Fruit fly (Drosophila melanogaster) whole organism, prepupa: ENCODE measurements around the gene Chro.

Experiments used
- CG10669 ChIP-seq: fragments of 200-800 bp; sonication (Bioruptor generic); optimal IDR thresholded peaks from 3 replicates; lab custom pipeline; 2018; ENCODE audit warnings: missing biosample characterization, mild to moderate bottlenecking, missing genetic modification characterization, moderate library complexity
- CG11902 ChIP-seq: fragments of 200-800 bp; sonication (Bioruptor generic); optimal IDR thresholded peaks from 3 replicates; lab custom pipeline; 2016; ENCODE audit warnings: missing biosample characterization, missing genetic modification characterization
- CG15336 ChIP-seq: fragments of 200-800 bp; sonication (Bioruptor generic); IDR thresholded peaks from 2 replicates; pipeline ENCODE4 v1.3.6; 2022; ENCODE audit warnings: missing biosample characterization, missing genetic modification characterization
- CG1621 ChIP-seq: fragments of 200-800 bp; sonication (Bioruptor generic); optimal IDR thresholded peaks from 3 replicates; lab custom pipeline; 2018; ENCODE audit warnings: missing biosample characterization, mild to moderate bottlenecking, missing genetic modification characterization
- CG31627 ChIP-seq: fragments of 200-800 bp; sonication (Bioruptor generic); optimal IDR thresholded peaks from 3 replicates; lab custom pipeline; 2016; ENCODE audit warnings: missing biosample characterization, missing genetic modification characterization
- CG34406 ChIP-seq: fragments of 200-800 bp; sonication (Bioruptor generic); optimal IDR thresholded peaks from 3 replicates; lab custom pipeline; 2016; ENCODE audit warnings: missing biosample characterization, missing genetic modification characterization
- CG3919 ChIP-seq: fragments of 200-800 bp; sonication (Bioruptor generic); optimal IDR thresholded peaks from 3 replicates; lab custom pipeline; 2016; ENCODE audit warnings: missing biosample characterization, missing genetic modification characterization
- CG4318 ChIP-seq: fragments of 200-800 bp; sonication (Bioruptor generic); optimal IDR thresholded peaks from 3 replicates; lab custom pipeline; 2017; ENCODE audit warnings: missing biosample characterization, mild to moderate bottlenecking, missing genetic modification characterization
- CG6163 ChIP-seq: fragments of 200-800 bp; sonication (Bioruptor generic); IDR thresholded peaks from 3 replicates; pipeline ENCODE4 v1.3.6; 2022; ENCODE audit warnings: missing biosample characterization, missing genetic modification characterization
- CG6276 ChIP-seq: fragments of 200-800 bp; sonication (Bioruptor generic); optimal IDR thresholded peaks from 2 replicates; lab custom pipeline; 2017; ENCODE audit warnings: missing biosample characterization, mild to moderate bottlenecking, missing genetic modification characterization
- CG6792 ChIP-seq: fragments of 200-800 bp; sonication (Bioruptor generic); optimal IDR thresholded peaks from 3 replicates; lab custom pipeline; 2016; ENCODE audit warnings: missing biosample characterization, missing genetic modification characterization
- CG6808 ChIP-seq: fragments of 200-800 bp; sonication (Bioruptor generic); optimal IDR thresholded peaks from 3 replicates; lab custom pipeline; 2017; ENCODE audit warnings: missing biosample characterization, missing genetic modification characterization, mild to moderate bottlenecking, moderate library complexity, missing genetic modification reagents
- CG6854 ChIP-seq: fragments of 200-800 bp; sonication (Bioruptor generic); optimal IDR thresholded peaks from 2 replicates; lab custom pipeline; 2017; ENCODE audit warnings: missing biosample characterization, mild to moderate bottlenecking, missing genetic modification characterization
- CG7368 ChIP-seq: fragments of 200-800 bp; sonication (Bioruptor generic); optimal IDR thresholded peaks from 3 replicates; lab custom pipeline; 2016; ENCODE audit warnings: missing biosample characterization, missing genetic modification characterization
- CG8119 ChIP-seq: fragments of 200-800 bp; sonication (Bioruptor generic); IDR thresholded peaks from 3 replicates; pipeline ENCODE4 v1.3.6; 2022; ENCODE audit warnings: missing biosample characterization, missing genetic modification characterization
- CG8319 ChIP-seq: fragments of 200-800 bp; sonication (Bioruptor generic); optimal IDR thresholded peaks from 3 replicates; lab custom pipeline; 2016; ENCODE audit warnings: missing biosample characterization, missing genetic modification characterization
- CG8632 ChIP-seq: fragments of 200-800 bp; sonication (Bioruptor generic); optimal IDR thresholded peaks from 3 replicates; lab custom pipeline; 2016; ENCODE audit warnings: missing biosample characterization, missing genetic modification characterization
- Eip75B ChIP-seq: fragments of 200-800 bp; sonication (Bioruptor generic); optimal IDR thresholded peaks from 3 replicates; lab custom pipeline; 2016; ENCODE audit warnings: missing biosample characterization, missing genetic modification characterization
- Eip78C ChIP-seq: fragments of 200-800 bp; sonication (Bioruptor generic); peaks from one replicate; lab custom pipeline; 2016; ENCODE audit warnings: missing biosample characterization, missing genetic modification characterization
- Eip93F ChIP-seq: fragments of 200-800 bp; sonication (Bioruptor generic); optimal IDR thresholded peaks from 2 replicates; lab custom pipeline; 2016; ENCODE audit warnings: missing biosample characterization, mild to moderate bottlenecking, missing genetic modification characterization
- Ets96B ChIP-seq: fragments of 200-800 bp; optimal IDR thresholded peaks from 2 replicates; lab custom pipeline; 2019; ENCODE audit warnings: missing biosample characterization, mild to moderate bottlenecking, missing genetic modification characterization, moderate library complexity
- Gug ChIP-seq: fragments of 200-800 bp; sonication (Bioruptor generic); IDR thresholded peaks from 2 replicates; pipeline ENCODE4 v1.3.6; 2022; ENCODE audit warnings: missing biosample characterization, missing genetic modification characterization
- Hr38 ChIP-seq: sonication (Bioruptor generic); optimal IDR thresholded peaks from 2 replicates; lab custom pipeline; 2016; ENCODE audit warnings: missing biosample characterization, missing genetic modification characterization
- Hr39 ChIP-seq: fragments of 200-800 bp; sonication (Bioruptor generic); optimal IDR thresholded peaks from 2 replicates; lab custom pipeline; 2016; ENCODE audit warnings: missing biosample characterization, missing genetic modification characterization
- Hr4 ChIP-seq: fragments of 200-800 bp; sonication (Bioruptor generic); optimal IDR thresholded peaks from 3 replicates; lab custom pipeline; 2016; ENCODE audit warnings: missing biosample characterization, missing genetic modification characterization
- Lpt ChIP-seq: fragments of 200-800 bp; sonication (Bioruptor generic); optimal IDR thresholded peaks from 3 replicates; lab custom pipeline; 2016; ENCODE audit warnings: missing biosample characterization, missing genetic modification characterization
- OdsH ChIP-seq: fragments of 200-800 bp; sonication (Bioruptor generic); optimal IDR thresholded peaks from 3 replicates; lab custom pipeline; 2016; ENCODE audit warnings: missing biosample characterization, missing genetic modification characterization
- Smox ChIP-seq: fragments of 200-800 bp; sonication (Bioruptor generic); optimal IDR thresholded peaks from 3 replicates; lab custom pipeline; 2016; ENCODE audit warnings: missing biosample characterization, missing genetic modification characterization
- Sox102F ChIP-seq: fragments of 200-800 bp; sonication (Bioruptor generic); optimal IDR thresholded peaks from 2 replicates; lab custom pipeline; 2016; ENCODE audit warnings: missing biosample characterization, mild to moderate bottlenecking, missing genetic modification characterization
- Sox14 ChIP-seq: fragments of 200-800 bp; sonication (Bioruptor generic); optimal IDR thresholded peaks from 3 replicates; lab custom pipeline; 2016; ENCODE audit warnings: missing biosample characterization, missing genetic modification characterization
- Sox15 ChIP-seq: fragments of 200-800 bp; sonication (Bioruptor generic); optimal IDR thresholded peaks from 3 replicates; lab custom pipeline; 2016; ENCODE audit warnings: missing biosample characterization, missing genetic modification characterization
- achi ChIP-seq: fragments of 200-800 bp; sonication (Bioruptor generic); optimal IDR thresholded peaks from 3 replicates; lab custom pipeline; 2016; ENCODE audit warnings: missing biosample characterization, missing genetic modification characterization
- acj6 ChIP-seq: fragments of 200-800 bp; sonication (Bioruptor generic); optimal IDR thresholded peaks from 3 replicates; lab custom pipeline; 2016; ENCODE audit warnings: missing biosample characterization, missing genetic modification characterization
- cyc ChIP-seq: fragments of 200-800 bp; sonication (Bioruptor generic); optimal IDR thresholded peaks from 3 replicates; lab custom pipeline; 2016; ENCODE audit warnings: missing biosample characterization, missing genetic modification characterization
- dac ChIP-seq: fragments of 200-800 bp; sonication (Bioruptor generic); optimal IDR thresholded peaks from 2 replicates; lab custom pipeline; 2017; ENCODE audit warnings: missing biosample characterization, mild to moderate bottlenecking, missing genetic modification characterization
- dsx ChIP-seq: fragments of 200-800 bp; optimal IDR thresholded peaks from 3 replicates; lab custom pipeline; 2019; ENCODE audit warnings: missing biosample characterization, mild to moderate bottlenecking, missing genetic modification characterization, moderate library complexity; ENCODE audit not compliant: poor library complexity, severe bottlenecking
- eg ChIP-seq: fragments of 200-800 bp; sonication (Bioruptor generic); IDR thresholded peaks from 3 replicates; pipeline ENCODE4 v1.3.6; 2022; ENCODE audit warnings: missing biosample characterization, missing genetic modification characterization
- esn ChIP-seq: fragments of 200-800 bp; sonication (Bioruptor generic); optimal IDR thresholded peaks from 2 replicates; lab custom pipeline; 2016; ENCODE audit warnings: missing biosample characterization, mild to moderate bottlenecking, missing genetic modification characterization, moderate library complexity
- fd59A ChIP-seq: fragments of 200-800 bp; sonication (Bioruptor generic); optimal IDR thresholded peaks from 2 replicates; lab custom pipeline; 2017; ENCODE audit warnings: missing biosample characterization, mild to moderate bottlenecking, missing genetic modification characterization, missing genetic modification reagents
- fd85E ChIP-seq: fragments of 200-800 bp; sonication (Bioruptor generic); optimal IDR thresholded peaks from 3 replicates; lab custom pipeline; 2016; ENCODE audit warnings: missing biosample characterization, missing genetic modification characterization
- fkh ChIP-seq: fragments of 200-800 bp; sonication (Bioruptor generic); optimal IDR thresholded peaks from 3 replicates; lab custom pipeline; 2017; ENCODE audit warnings: missing biosample characterization, mild to moderate bottlenecking, missing genetic modification characterization, moderate library complexity
- lz ChIP-seq: fragments of 200-800 bp; sonication (Bioruptor generic); optimal IDR thresholded peaks from 3 replicates; lab custom pipeline; 2016; ENCODE audit warnings: missing biosample characterization, missing genetic modification characterization
- net ChIP-seq: fragments of 200-800 bp; sonication (Bioruptor generic); optimal IDR thresholded peaks from 3 replicates; lab custom pipeline; 2016; ENCODE audit warnings: missing biosample characterization, missing genetic modification characterization
- pdm3 ChIP-seq: fragments of 200-800 bp; sonication (Bioruptor generic); optimal IDR thresholded peaks from 3 replicates; lab custom pipeline; 2016; ENCODE audit warnings: missing biosample characterization, missing genetic modification characterization
- salr ChIP-seq, 2 experiments: fragments of 200-800 bp; sonication (Bioruptor generic); optimal IDR thresholded peaks; 3 replicates each; lab custom pipeline; 2016 to 2018; ENCODE audit warnings: missing biosample characterization in 2 of 2, missing genetic modification characterization in 2 of 2, mild to moderate bottlenecking in 1 of 2
- spab ChIP-seq: fragments of 200-800 bp; sonication (Bioruptor generic); optimal IDR thresholded peaks from 2 replicates; lab custom pipeline; 2017; ENCODE audit warnings: missing biosample characterization, mild to moderate bottlenecking, missing genetic modification characterization, missing genetic modification reagents
- ss ChIP-seq, 2 experiments: fragments of 200-800 bp; sonication (Bioruptor generic); optimal IDR thresholded peaks; 2 replicates in 1 of 2; 3 replicates in 1 of 2; lab custom pipeline; 2017 to 2018; ENCODE audit warnings: mild to moderate bottlenecking in 2 of 2, missing biosample characterization in 2 of 2, missing genetic modification characterization in 2 of 2, moderate library complexity in 1 of 2
- svp ChIP-seq: fragments of 200-800 bp; sonication (Bioruptor generic); peaks from one replicate; lab custom pipeline; 2016; ENCODE audit warnings: missing biosample characterization, missing genetic modification characterization
- topi ChIP-seq: fragments of 200-800 bp; sonication (Bioruptor generic); optimal IDR thresholded peaks from 3 replicates; lab custom pipeline; 2016; ENCODE audit warnings: missing biosample characterization, missing genetic modification characterization
- vri ChIP-seq: fragments of 200-800 bp; sonication (Bioruptor generic); optimal IDR thresholded peaks from 3 replicates; lab custom pipeline; 2016; ENCODE audit warnings: missing biosample characterization, mild to moderate bottlenecking, missing genetic modification characterization

Chro gene

DNA sequence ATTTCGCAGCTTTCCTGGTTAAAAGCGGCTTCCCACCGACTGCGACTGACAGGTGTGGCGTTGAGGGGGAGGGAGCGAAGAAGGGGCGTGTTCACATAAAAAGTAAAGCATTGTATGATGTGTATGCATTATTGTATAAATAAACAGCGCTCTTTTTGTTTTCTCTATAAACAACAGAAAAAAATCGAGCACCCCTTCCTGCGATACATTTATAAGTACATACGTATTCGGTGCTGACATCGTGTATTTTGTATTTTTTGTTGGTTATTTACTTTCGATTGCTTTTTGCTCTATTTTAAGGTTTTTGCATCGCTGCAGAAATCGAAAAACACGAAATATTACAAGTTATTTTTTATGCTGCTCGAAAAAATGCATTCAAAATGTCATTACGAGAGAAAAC, 52.5 kb downstream of the Chro start (continued):
- TF ChIP-seq Sox14: no peak
- TF ChIP-seq vri: no peak
- no peak for TF ChIP-seq fkh (GFP tag; lab: Kevin White, UChicago)

DNA sequence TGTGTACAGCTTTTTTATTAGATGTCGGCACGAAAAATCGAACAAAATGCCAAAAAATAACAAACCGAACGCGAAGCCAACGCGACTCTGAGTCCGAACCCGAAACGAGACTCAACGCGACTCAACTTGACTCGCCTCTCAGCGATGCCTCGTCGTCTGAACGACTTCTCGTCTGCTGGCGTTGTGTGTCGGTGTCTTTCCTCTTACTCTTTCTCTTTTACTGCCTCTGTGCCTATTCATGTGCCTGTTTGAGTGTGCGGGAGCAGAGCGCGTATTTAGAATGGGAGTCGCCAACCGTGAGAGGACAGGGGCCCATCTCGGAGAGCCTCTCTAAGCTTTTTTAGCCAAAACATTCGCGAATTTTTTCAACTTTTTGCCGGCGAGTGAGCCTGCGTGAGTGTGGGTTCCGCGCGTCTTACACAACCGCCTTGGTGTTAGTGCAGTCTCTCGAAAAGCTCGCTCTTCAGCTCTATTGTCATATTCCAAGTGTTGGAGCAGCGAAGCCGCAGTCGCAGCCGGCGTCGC, 54.1 kb downstream of the Chro start:
- TF ChIP-seq ss (GFP tag; optimal IDR thresholded peaks at IDR 0.05; lab: Kevin White, UChicago): peak; percentile 40 to 55
- no peak for TF ChIP-seq CG6792
- no peak for TF ChIP-seq CG1621 (tag; lab: Kevin White, UChicago)
- TF ChIP-seq CG8319 (GFP tag; lab: Kevin White, UChicago): no peak
- TF ChIP-seq CG7368 (GFP tag; lab: Kevin White, UChicago): no peak
- TF ChIP-seq Sox14: peak; percentile 22
- no peak for TF ChIP-seq Eip93F (GFP tag; lab: Kevin White, UChicago)
- peak; percentile 25 for TF ChIP-seq fkh (GFP tag; lab: Kevin White, UChicago)
- peak; percentile 28 for TF ChIP-seq fd85E (GFP tag; lab: Kevin White, UChicago)
- no peak for TF ChIP-seq spab (GFP tag; lab: Kevin White, UChicago)
- peak; percentile 21 for TF ChIP-seq esn (GFP tag; lab: Kevin White, UChicago)
- no peak for TF ChIP-seq Gug (GFP tag; lab: Robert Waterston, UW)
- TF ChIP-seq achi (GFP tag; lab: Kevin White, UChicago): peak; percentile 30
- TF ChIP-seq salr (GFP tag; optimal IDR thresholded peaks at IDR 0.05; lab: Kevin White, UChicago): no peak
- peak; percentile 76 for TF ChIP-seq eg
- peak; percentile 91 for TF ChIP-seq vri
- TF ChIP-seq dac (GFP tag; lab: Kevin White, UChicago): no peak
- peak; percentile 8 for TF ChIP-seq CG34406
- TF ChIP-seq Hr39: no peak
- no peak for TF ChIP-seq svp (GFP tag; lab: Kevin White, UChicago)
- TF ChIP-seq dsx (GFP tag; lab: Kevin White, UChicago): peak; percentile 53
- peak; percentile 27 for TF ChIP-seq Ets96B (tag; lab: Kevin White, UChicago)
- no peak for TF ChIP-seq Hr4 (GFP tag; lab: Kevin White, UChicago)
- peak; percentile 58 for TF ChIP-seq net (GFP tag; lab: Kevin White, UChicago)
- TF ChIP-seq Eip78C (GFP tag; lab: Kevin White, UChicago): peak; percentile 81
- peak; percentile 74; the same call in 1 of the 3 replicates for TF ChIP-seq CG6163 (GFP tag; lab: Robert Waterston, UW)
- TF ChIP-seq cyc (GFP tag; lab: Kevin White, UChicago): no peak
- TF ChIP-seq CG8119 (GFP tag; lab: Robert Waterston, UW): 0 out of 3 replicates have a peak, but pooled peaks have one; percentile 48
- no peak for TF ChIP-seq CG4318 (GFP tag; lab: Kevin White, UChicago)
- peak; percentile 7 for TF ChIP-seq CG8632 (GFP tag; lab: Kevin White, UChicago)
- TF ChIP-seq CG31627 (GFP tag; lab: Kevin White, UChicago): no peak
- peak; percentile 68 for TF ChIP-seq CG15336 (GFP tag; lab: Robert Waterston, UW)
- no peak for TF ChIP-seq lz (GFP tag; lab: Kevin White, UChicago)
- TF ChIP-seq Sox15 (GFP tag; lab: Kevin White, UChicago): no peak
- peak; percentile 69 for TF ChIP-seq Sox102F (GFP tag; lab: Kevin White, UChicago)
- peak; percentile 22 for TF ChIP-seq CG6808 (GFP tag; lab: Kevin White, UChicago)
- TF ChIP-seq Eip75B (GFP tag; lab: Kevin White, UChicago): peak; percentile 3
- peak; percentile 34 for TF ChIP-seq CG6276 (GFP tag; lab: Kevin White, UChicago)
- no peak for TF ChIP-seq acj6 (GFP tag; lab: Kevin White, UChicago)
- no peak for TF ChIP-seq CG11902 (GFP tag; lab: Kevin White, UChicago)
- TF ChIP-seq pdm3 (GFP tag; lab: Kevin White, UChicago): peak; percentile 12
- TF ChIP-seq fd59A: no peak
- peak; percentile 72 for TF ChIP-seq Lpt
- no peak for TF ChIP-seq CG10669 (GFP tag; lab: Kevin White, UChicago)
- no peak for TF ChIP-seq topi (GFP tag; lab: Kevin White, UChicago)
- no peak for TF ChIP-seq Smox
- TF ChIP-seq OdsH (GFP tag; lab: Kevin White, UChicago): no peak
- TF ChIP-seq CG6854: peak; percentile 60
- peak; percentile 41 for TF ChIP-seq CG3919 (GFP tag; lab: Kevin White, UChicago)
- TF ChIP-seq Hr38 (GFP tag; lab: Kevin White, UChicago): no peak
